Worm (Caenorhabditis elegans) whole organism, L1 larva: Measurements from ENCODE around the gene mlt-9.

Experiments used
- ama-1 ChIP-seq: fragments of 150-350 bp; optimal IDR thresholded peaks from 2 replicates; lab custom pipeline; 2014
- elt-3 ChIP-seq, 6 experiments: fragments of 150-350 bp in 1 of 6; sonication (generic microtip); optimal IDR thresholded peaks; 2 replicates each; lab custom pipeline; 2017 to 2018; ENCODE audit warnings: missing biosample characterization in 6 of 6, missing genetic modification characterization in 6 of 6, inconsistent platforms in 1 of 6
- fkh-10 ChIP-seq: sonication (generic microtip); optimal IDR thresholded peaks from 2 replicates; lab custom pipeline; 2017; ENCODE audit warnings: missing biosample characterization, missing genetic modification reagents, missing genetic modification characterization

DNA sequence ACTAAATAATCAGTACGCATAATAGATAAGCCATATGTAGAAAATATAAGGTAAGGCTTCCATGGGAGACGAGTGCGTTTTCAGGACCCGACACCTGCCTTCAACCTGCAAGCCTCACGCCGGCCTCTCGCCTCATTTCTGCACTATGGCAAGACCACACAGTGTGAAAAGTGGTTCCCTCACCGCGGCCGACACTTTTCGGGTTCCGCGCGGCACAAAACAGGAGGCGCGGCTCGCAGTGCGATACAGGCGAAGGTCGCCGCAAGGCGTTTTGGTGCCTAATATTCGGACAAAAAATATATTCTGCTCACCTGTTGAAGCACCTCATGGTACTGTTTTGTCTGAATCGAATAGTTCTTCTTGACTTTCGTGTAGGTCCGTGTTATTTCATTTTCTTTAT, 37.5 kb downstream of the mlt-9 start:
- TF ChIP-seq fkh-10 (no peak), ama-1 (lab: Kevin White, UChicago) (no peak), elt-3 (tag; optimal IDR thresholded peaks at IDR 0.05; lab: Kevin White, UChicago) (no peak)
